Worm (Caenorhabditis elegans): ENCODE measurements around the gene srw-139.

DNA sequence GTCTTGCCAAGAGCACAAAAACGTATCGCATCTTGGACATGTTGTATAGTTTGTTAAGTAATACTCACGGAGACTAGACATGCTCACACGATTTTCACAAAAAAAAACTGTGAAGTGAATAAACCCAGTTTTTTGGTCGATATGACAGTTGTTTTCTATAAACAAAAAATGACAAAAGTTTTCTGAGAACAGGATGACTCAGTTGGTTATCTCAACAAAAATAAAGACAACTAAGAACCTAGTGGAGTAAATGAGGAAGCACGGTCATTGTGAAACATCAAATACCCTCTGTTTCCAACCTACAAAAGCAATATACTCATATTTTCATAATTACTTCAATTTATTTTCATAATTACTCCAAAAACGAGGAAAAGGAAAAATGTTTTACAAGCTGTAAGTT, 39.6 kb downstream of the srw-139 start, which contains the start of gene srh-87:
- TF ChIP-seq tbx-2 (tag; optimal IDR thresholded peaks at IDR 0.05): no peak
- TF ChIP-seq nhr-11 (tag; optimal IDR thresholded peaks at IDR 0.05): no peak

Measured in whole organism, late embryonic.